Worm (Caenorhabditis elegans): ENCODE results near the gene B0244.9.

B0244.9 gene

ce11 chrIII:5691826-5692225 lies 39.0 kb downstream of the B0244.9 start:
- TF ChIP-seq isw-1 (GFP tag; IDR thresholded peaks at IDR 0.05) = no peak
- TF ChIP-seq ceh-8 (GFP tag; optimal IDR thresholded peaks at IDR 0.05) = no peak
- TF ChIP-seq sptf-1 (tag; optimal IDR thresholded peaks at IDR 0.05) = no peak
- TF ChIP-seq lin-13 (GFP tag; optimal IDR thresholded peaks at IDR 0.05) = no peak
- TF ChIP-seq nhr-19 (GFP tag; conservative IDR thresholded peaks at IDR 0.05) = no peak
- TF ChIP-seq mab-9 (GFP tag; IDR thresholded peaks at IDR 0.05) = no peak
- TF ChIP-seq ceh-90 (tag; optimal IDR thresholded peaks at IDR 0.05) = no peak
- TF ChIP-seq ets-5 (GFP tag; IDR thresholded peaks at IDR 0.05) = no peak
- TF ChIP-seq lin-14 (GFP tag; optimal IDR thresholded peaks at IDR 0.05) = no peak

ce11 chrIII:5688246-5688645 lies 42.6 kb downstream of the B0244.9 start:
- TF ChIP-seq unc-62 (GFP tag; optimal IDR thresholded peaks at IDR 0.05) = no peak
- TF ChIP-seq egl-13 (tag; optimal IDR thresholded peaks at IDR 0.05) = no peak
- no peak for TF ChIP-seq lin-39 (tag; optimal IDR thresholded peaks at IDR 0.05)
- peak; percentile 16 for TF ChIP-seq nhr-19 (GFP tag; conservative IDR thresholded peaks at IDR 0.05)
- peak in 1 of 2 experiments; percentile 30 for TF ChIP-seq ztf-11 (tag; optimal IDR thresholded peaks at IDR 0.05)
- TF ChIP-seq pax-3 (tag; optimal IDR thresholded peaks at IDR 0.05) = no peak
- TF ChIP-seq nhr-20 (tag; optimal IDR thresholded peaks at IDR 0.05) = peak; percentile 34
- no peak for TF ChIP-seq nhr-12 (tag; optimal IDR thresholded peaks at IDR 0.05)
- peak; percentile 43 for TF ChIP-seq rnt-1 (tag; optimal IDR thresholded peaks at IDR 0.05)
- TF ChIP-seq isw-1 (GFP tag; IDR thresholded peaks at IDR 0.05) = 0 out of 2 replicates have a peak, but pooled peaks have one; percentile 7
- TF ChIP-seq fkh-10 (GFP tag; optimal IDR thresholded peaks at IDR 0.05) = peak; percentile 5
- TF ChIP-seq C04F5.9 (tag; optimal IDR thresholded peaks at IDR 0.05) = no peak
- TF ChIP-seq unc-98 (GFP tag; IDR thresholded peaks at IDR 0.05) = no peak
- TF ChIP-seq nhr-71 (tag; optimal IDR thresholded peaks at IDR 0.05) = peak; percentile 64
- TF ChIP-seq ceh-90 (tag; optimal IDR thresholded peaks at IDR 0.05) = no peak
- peak; percentile 74 for TF ChIP-seq lin-14 (GFP tag; optimal IDR thresholded peaks at IDR 0.05)
- TF ChIP-seq alr-1 (tag; optimal IDR thresholded peaks at IDR 0.05; ENCODE audit: borderline replicate concordance) = no peak
- no peak for TF ChIP-seq blmp-1 (tag; optimal IDR thresholded peaks at IDR 0.05)
- no peak for TF ChIP-seq nhr-76 (tag; optimal IDR thresholded peaks at IDR 0.05)
- TF ChIP-seq nhr-237 (tag; optimal IDR thresholded peaks at IDR 0.05) = no peak
- no peak for TF ChIP-seq sup-37 (GFP tag; optimal IDR thresholded peaks at IDR 0.05)
- peak in 1 of 3 experiments; percentile 32 for TF ChIP-seq dpl-1 (GFP tag; optimal IDR thresholded peaks at IDR 0.05)
- peak; percentile 7 for TF ChIP-seq unc-86 (tag; optimal IDR thresholded peaks at IDR 0.05)
- TF ChIP-seq hlh-17 (GFP tag; optimal IDR thresholded peaks at IDR 0.05; ENCODE audit: borderline replicate concordance) = no peak
- TF ChIP-seq nhr-28 (tag; optimal IDR thresholded peaks at IDR 0.05) = no peak
- no peak for TF ChIP-seq sptf-1 (tag; optimal IDR thresholded peaks at IDR 0.05)
- no peak for TF ChIP-seq ces-1 (GFP tag; optimal IDR thresholded peaks at IDR 0.05)
- TF ChIP-seq tbx-2 (tag; optimal IDR thresholded peaks at IDR 0.05) = peak; percentile 42
- no peak for TF ChIP-seq hpl-2 (GFP tag; optimal IDR thresholded peaks at IDR 0.05)
- no peak for TF ChIP-seq nhr-11 (tag; optimal IDR thresholded peaks at IDR 0.05)
- no peak for TF ChIP-seq unc-130 (tag; optimal IDR thresholded peaks at IDR 0.05)
- TF ChIP-seq fkh-4 (tag; optimal IDR thresholded peaks at IDR 0.05; ENCODE audit: borderline replicate concordance) = no peak
- TF ChIP-seq ceh-88 (GFP tag; IDR thresholded peaks at IDR 0.05) = no peak
- no peak for TF ChIP-seq ztf-4 (tag; optimal IDR thresholded peaks at IDR 0.05)
- TF ChIP-seq F16B12.6 (tag; optimal IDR thresholded peaks at IDR 0.05) = no peak
- TF ChIP-seq zag-1 (tag; optimal IDR thresholded peaks at IDR 0.05) = no peak
- TF ChIP-seq nhr-90 (tag; optimal IDR thresholded peaks at IDR 0.05; ENCODE audit: poor library complexity) = no peak
- TF ChIP-seq egl-27 (tag; optimal IDR thresholded peaks at IDR 0.05) = no peak
- TF ChIP-seq lin-15B (tag; optimal IDR thresholded peaks at IDR 0.05) = no peak
- no peak for TF ChIP-seq elt-3 (tag; optimal IDR thresholded peaks at IDR 0.05)
- peak; percentile 33 for TF ChIP-seq fos-1 (tag; optimal IDR thresholded peaks at IDR 0.05)
- TF ChIP-seq irx-1 (tag; optimal IDR thresholded peaks at IDR 0.05) = no peak
- no peak for TF ChIP-seq pag-3 (tag; optimal IDR thresholded peaks at IDR 0.05; ENCODE audit: borderline replicate concordance, insufficient read depth)
- TF ChIP-seq mep-1 (tag; optimal IDR thresholded peaks at IDR 0.05) = peak; percentile 55
- no peak for TF ChIP-seq Y116A8C.19 (tag; optimal IDR thresholded peaks at IDR 0.05; ENCODE audit: borderline replicate concordance)
- no peak for TF ChIP-seq pqm-1 (tag; optimal IDR thresholded peaks at IDR 0.05)
